Worm (Caenorhabditis elegans) whole organism, L3 larva: ENCODE results near the gene C27C12.1.

ENCODE experiments used
- aly-2 ChIP-seq: fragments of 150-350 bp; optimal IDR thresholded peaks from 2 replicates; lab custom pipeline; 2014; ENCODE audit warnings: missing biosample characterization, missing genetic modification characterization
- ama-1 ChIP-seq: fragments of 150-350 bp; optimal IDR thresholded peaks from 2 replicates; lab custom pipeline; 2018
- ceh-16 ChIP-seq: sonication (generic microtip); optimal IDR thresholded peaks from 2 replicates; lab custom pipeline; 2017; ENCODE audit warnings: missing biosample characterization, missing genetic modification characterization
- ceh-28 ChIP-seq: fragments of 150-350 bp; optimal IDR thresholded peaks from 2 replicates; lab custom pipeline; 2014; ENCODE audit warnings: missing biosample characterization, missing genetic modification reagents, missing genetic modification characterization
- ceh-82 ChIP-seq: fragments of 150-350 bp; optimal IDR thresholded peaks from 2 replicates; lab custom pipeline; 2014; ENCODE audit warnings: missing biosample characterization, missing genetic modification characterization
- ceh-9 ChIP-seq: sonication (generic microtip); optimal IDR thresholded peaks from 2 replicates; lab custom pipeline; 2018; ENCODE audit warnings: missing biosample characterization, missing genetic modification characterization
- daf-12 ChIP-seq: fragments of 150-350 bp; optimal IDR thresholded peaks from 2 replicates; lab custom pipeline; 2014; ENCODE audit warnings: missing biosample characterization, missing genetic modification reagents, missing genetic modification characterization
- egl-27 ChIP-seq: sonication (generic microtip); optimal IDR thresholded peaks from 4 replicates; lab custom pipeline; 2017; ENCODE audit warnings: missing biosample characterization, missing genetic modification reagents, missing genetic modification characterization
- egl-5 ChIP-seq: fragments of 150-350 bp; optimal IDR thresholded peaks from 2 replicates; lab custom pipeline; 2017; ENCODE audit warnings: missing biosample characterization, missing genetic modification reagents, missing genetic modification characterization, inconsistent platforms
- elt-1 ChIP-seq: fragments of 150-350 bp; optimal IDR thresholded peaks from 2 replicates; lab custom pipeline; 2014; ENCODE audit warnings: missing biosample characterization, missing genetic modification characterization
- elt-3 ChIP-seq, 3 experiments: fragments of 150-350 bp in 1 of 3; sonication (generic microtip) in 2 of 3; optimal IDR thresholded peaks; 2 replicates in 2 of 3; 4 replicates in 1 of 3; lab custom pipeline; 2014 to 2017; ENCODE audit warnings: missing biosample characterization in 3 of 3, missing genetic modification characterization in 3 of 3
- eor-1 ChIP-seq, 2 experiments: fragments of 150-350 bp; optimal IDR thresholded peaks; 2 replicates each; lab custom pipeline; 2014 to 2018; ENCODE audit warnings: missing biosample characterization in 2 of 2, missing genetic modification characterization in 2 of 2
- fkh-10 ChIP-seq: sonication (generic microtip); optimal IDR thresholded peaks from 2 replicates; lab custom pipeline; 2017; ENCODE audit warnings: missing biosample characterization, missing genetic modification reagents, missing genetic modification characterization
- fkh-2 ChIP-seq: fragments of 150-350 bp; optimal IDR thresholded peaks from 2 replicates; lab custom pipeline; 2014; ENCODE audit warnings: missing biosample characterization, missing genetic modification reagents, missing genetic modification characterization
- fos-1 ChIP-seq: fragments of 150-350 bp; optimal IDR thresholded peaks from 2 replicates; lab custom pipeline; 2014; ENCODE audit warnings: missing biosample characterization, missing genetic modification characterization
- hmg-11 ChIP-seq: sonication (generic microtip); optimal IDR thresholded peaks from 2 replicates; lab custom pipeline; 2016; ENCODE audit warnings: missing genetic modification characterization, missing compliant biosample characterization
- jun-1 ChIP-seq: fragments of 150-350 bp; optimal IDR thresholded peaks from 2 replicates; lab custom pipeline; 2014; ENCODE audit warnings: missing biosample characterization, missing genetic modification reagents, missing genetic modification characterization
- lin-15B ChIP-seq: fragments of 150-350 bp; optimal IDR thresholded peaks from 2 replicates; lab custom pipeline; 2014; ENCODE audit warnings: missing biosample characterization, missing genetic modification characterization
- lsy-12 ChIP-seq: sonication (generic microtip); optimal IDR thresholded peaks from 2 replicates; lab custom pipeline; 2016; ENCODE audit warnings: mild to moderate bottlenecking, missing genetic modification characterization, missing compliant biosample characterization
- mml-1 ChIP-seq: fragments of 150-350 bp; sonication (generic microtip); optimal IDR thresholded peaks from 3 replicates; lab custom pipeline; 2014; ENCODE audit warnings: missing biosample characterization, missing genetic modification characterization
- nhr-23 ChIP-seq: fragments of 150-350 bp; optimal IDR thresholded peaks from 2 replicates; lab custom pipeline; 2014; ENCODE audit warnings: missing biosample characterization, missing genetic modification reagents, missing genetic modification characterization
- nhr-25 ChIP-seq: sonication (generic microtip); optimal IDR thresholded peaks from 2 replicates; lab custom pipeline; 2017; ENCODE audit warnings: missing biosample characterization, missing genetic modification characterization
- nhr-28 ChIP-seq: fragments of 150-350 bp; optimal IDR thresholded peaks from 2 replicates; lab custom pipeline; 2014; ENCODE audit warnings: missing biosample characterization, missing genetic modification characterization
- nhr-43 ChIP-seq: sonication (generic microtip); optimal IDR thresholded peaks from 2 replicates; lab custom pipeline; 2016; ENCODE audit warnings: mild to moderate bottlenecking, missing genetic modification characterization, missing compliant biosample characterization; ENCODE audit not compliant: poor library complexity, severe bottlenecking
- nhr-67 ChIP-seq: fragments of 150-350 bp; optimal IDR thresholded peaks from 2 replicates; lab custom pipeline; 2014; ENCODE audit warnings: missing biosample characterization, missing genetic modification characterization
- nhr-76 ChIP-seq: fragments of 150-350 bp; sonication (generic microtip); optimal IDR thresholded peaks from 5 replicates; lab custom pipeline; 2014; ENCODE audit warnings: missing biosample characterization, missing genetic modification characterization
- nhr-77 ChIP-seq: fragments of 150-350 bp; optimal IDR thresholded peaks from 2 replicates; lab custom pipeline; 2014; ENCODE audit warnings: missing biosample characterization, missing genetic modification characterization
- pha-4 ChIP-seq: fragments of 150-350 bp; optimal IDR thresholded peaks from 2 replicates; lab custom pipeline; 2014; ENCODE audit warnings: missing biosample characterization, missing genetic modification reagents, missing genetic modification characterization
- skn-1 ChIP-seq: fragments of 150-350 bp; optimal IDR thresholded peaks from 2 replicates; lab custom pipeline; 2014; ENCODE audit warnings: missing biosample characterization, missing genetic modification characterization
- snpc-4 ChIP-seq: fragments of 150-350 bp; optimal IDR thresholded peaks from 2 replicates; lab custom pipeline; 2014; ENCODE audit warnings: missing biosample characterization, missing genetic modification characterization
- unc-39 ChIP-seq: sonication (generic microtip); optimal IDR thresholded peaks from 4 replicates; lab custom pipeline; 2017; ENCODE audit warnings: missing biosample characterization, missing genetic modification characterization
- unc-62 ChIP-seq: fragments of 150-350 bp; sonication (generic microtip); optimal IDR thresholded peaks from 4 replicates; lab custom pipeline; 2014; ENCODE audit warnings: missing biosample characterization, missing genetic modification reagents, missing genetic modification characterization
- zag-1 ChIP-seq: fragments of 150-350 bp; optimal IDR thresholded peaks from 2 replicates; lab custom pipeline; 2014; ENCODE audit warnings: missing biosample characterization, missing genetic modification characterization
- ztf-11 ChIP-seq: fragments of 150-350 bp; optimal IDR thresholded peaks from 2 replicates; lab custom pipeline; 2014; ENCODE audit warnings: missing biosample characterization, missing genetic modification characterization
- ztf-4 ChIP-seq: fragments of 150-350 bp; optimal IDR thresholded peaks from 2 replicates; lab custom pipeline; 2014; ENCODE audit warnings: missing biosample characterization, missing genetic modification characterization

C27C12.1 gene

DNA sequence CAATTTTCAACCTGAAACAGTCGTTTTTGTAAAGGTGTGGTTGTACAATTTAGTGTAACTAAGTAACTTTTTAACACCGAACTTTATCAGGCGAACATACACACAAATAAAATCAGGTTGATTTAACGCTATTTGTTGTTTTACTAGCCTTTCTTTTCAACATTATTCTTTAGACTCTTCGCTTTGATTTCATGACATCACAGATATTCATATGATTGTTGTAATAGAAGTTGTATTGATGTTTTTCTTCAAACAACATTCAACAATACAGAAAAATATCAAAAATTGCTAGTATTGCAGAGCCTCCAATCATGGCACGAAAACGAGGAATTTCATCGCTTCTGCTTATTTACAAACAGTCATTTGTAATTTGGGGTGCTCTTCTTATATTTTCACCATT lies 41.3 kb upstream of the C27C12.1 start, which contains the start of gene nac-1:
Gene nac-1, plus strand, starts transcription at position 301 of the 400 bp plus-strand sequence.
- TF ChIP-seq ceh-9 (tag; lab: Kevin White, UChicago): no peak
- TF ChIP-seq ama-1 (lab: Kevin White, UChicago): no peak
- TF ChIP-seq aly-2: no peak
- no peak for TF ChIP-seq fkh-10
- no peak for TF ChIP-seq nhr-77 (tag; lab: Kevin White, UChicago)
- TF ChIP-seq lsy-12 (tag; lab: Kevin White, UChicago): no peak
- TF ChIP-seq nhr-23 (tag; lab: Kevin White, UChicago): no peak

DNA sequence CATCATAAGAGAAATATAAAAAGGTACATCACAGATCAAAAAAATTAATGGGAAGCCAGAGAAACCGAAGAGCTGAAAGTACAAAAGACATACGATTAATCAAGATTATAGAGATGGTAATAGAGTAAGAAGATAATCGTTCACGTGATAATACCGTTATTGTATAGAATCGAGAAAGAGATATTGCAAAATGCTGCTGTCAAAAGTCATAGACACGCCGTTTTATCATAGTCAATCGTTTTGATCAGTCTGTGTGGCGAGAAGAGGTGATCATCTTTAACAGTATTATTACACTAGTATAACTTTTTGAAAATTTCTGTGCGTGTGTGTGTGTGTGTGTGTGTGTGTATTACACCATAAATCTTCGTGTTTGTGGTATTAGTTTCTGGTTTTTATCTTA lies 40.8 kb upstream of the C27C12.1 start:
- TF ChIP-seq nhr-25 (tag; lab: Kevin White, UChicago) (peak; percentile 68), nhr-43 (tag; lab: Kevin White, UChicago) (peak; percentile 85), nhr-23 (tag; lab: Kevin White, UChicago) (peak; percentile 42), nhr-28 (no peak), hmg-11 (tag; lab: Kevin White, UChicago) (no peak), ceh-9 (tag; lab: Kevin White, UChicago) (no peak), elt-3 (tag; optimal IDR thresholded peaks at IDR 0.05; lab: Kevin White, UChicago) (peak in 1 of 3 experiments; percentile 53), egl-27 (tag; lab: Kevin White, UChicago) (no peak)
- TF ChIP-seq, all 47 proteins: peak for 4

DNA sequence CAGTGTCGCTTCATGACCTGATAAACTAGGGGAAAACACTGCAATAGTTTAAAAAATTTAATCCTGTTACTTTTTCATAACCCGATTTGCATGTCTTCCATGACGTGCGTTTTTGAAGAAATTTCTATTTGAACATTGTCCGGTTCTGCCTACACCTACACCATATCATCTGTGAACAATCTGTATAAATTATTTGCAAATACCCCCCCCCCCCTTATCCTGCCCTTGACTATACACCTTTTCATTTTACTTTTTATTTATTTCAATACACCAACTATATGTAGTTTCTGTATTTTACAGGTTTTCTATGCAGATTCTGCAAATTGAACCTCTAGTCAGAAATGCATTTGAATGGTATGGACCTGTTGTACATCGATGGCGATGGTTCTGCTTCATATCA lies 34.6 kb upstream of the C27C12.1 start, which contains the start of gene daf-6:
Gene daf-6, plus strand, starts transcription at position 301 of the 400 bp plus-strand sequence.
- TF ChIP-seq eor-1 (tag; optimal IDR thresholded peaks at IDR 0.05; lab: Kevin White, UChicago): no peak
- TF ChIP-seq ceh-9 (tag; lab: Kevin White, UChicago): no peak
- no peak for TF ChIP-seq ceh-82 (tag; lab: Kevin White, UChicago)
- TF ChIP-seq nhr-28: no peak
- TF ChIP-seq snpc-4 (tag; lab: Kevin White, UChicago): no peak
- no peak for TF ChIP-seq fos-1 (tag; lab: Kevin White, UChicago)
- no peak for TF ChIP-seq lin-15B (tag; lab: Kevin White, UChicago)
- TF ChIP-seq jun-1: no peak
- TF ChIP-seq unc-62 (GFP tag; lab: Kevin White, UChicago): no peak
- no peak for TF ChIP-seq egl-5
- no peak for TF ChIP-seq mml-1 (tag; lab: Kevin White, UChicago)
- no peak for TF ChIP-seq fkh-2 (tag; lab: Kevin White, UChicago)
- TF ChIP-seq ztf-11 (tag; lab: Kevin White, UChicago): no peak
- TF ChIP-seq lsy-12 (tag; lab: Kevin White, UChicago): no peak
- no peak for TF ChIP-seq ceh-28

DNA sequence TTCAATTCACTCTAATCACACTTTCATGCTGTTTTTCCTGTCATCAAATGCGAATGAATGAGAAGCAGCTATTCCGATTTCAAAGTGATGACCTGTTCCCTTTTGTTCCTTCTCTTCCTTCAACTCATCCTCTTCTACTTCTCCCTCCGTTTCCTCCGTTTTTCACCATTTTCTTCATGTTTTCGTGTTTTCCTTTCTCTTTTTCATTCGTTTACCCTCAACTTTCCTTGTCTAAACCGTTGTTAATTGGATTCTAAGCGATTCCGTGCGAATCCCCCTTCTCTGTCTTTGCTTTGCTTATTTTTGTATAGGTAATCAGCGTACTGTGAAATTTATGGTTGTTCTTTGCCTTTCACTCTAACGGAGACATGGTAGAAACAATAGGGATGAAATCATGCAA lies 32.3 kb upstream of the C27C12.1 start:
- TF ChIP-seq pha-4 (no peak), ceh-82 (tag; lab: Kevin White, UChicago) (no peak), lsy-12 (tag; lab: Kevin White, UChicago) (no peak), elt-3 (tag; optimal IDR thresholded peaks at IDR 0.05; lab: Kevin White, UChicago) (no peak), nhr-67 (tag; lab: Kevin White, UChicago) (no peak), ztf-4 (tag; lab: Kevin White, UChicago) (no peak), nhr-25 (tag; lab: Kevin White, UChicago) (no peak), fkh-10 (no peak), daf-12 (tag; lab: Kevin White, UChicago) (no peak), unc-39 (tag; lab: Kevin White, UChicago) (no peak), fkh-2 (tag; lab: Kevin White, UChicago) (no peak)

DNA sequence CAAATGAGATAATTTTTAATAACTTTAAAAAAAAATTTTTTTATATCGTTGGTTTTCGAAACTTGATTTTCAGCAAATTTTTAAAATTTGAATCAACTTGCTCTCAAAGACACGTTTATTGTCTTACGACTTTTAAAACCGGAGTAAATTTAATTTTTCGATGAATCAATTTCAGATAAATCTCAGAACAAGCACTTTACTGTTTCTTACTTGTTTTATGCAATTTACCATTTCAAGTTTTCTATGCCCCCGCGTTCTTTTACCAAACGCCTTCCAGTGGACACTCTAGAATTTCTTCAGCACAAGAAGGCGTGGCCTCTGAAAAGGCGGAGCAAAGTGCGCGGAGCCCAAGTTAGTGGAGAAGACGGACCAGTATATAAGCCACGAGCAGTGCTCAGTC lies 27.6 kb upstream of the C27C12.1 start, which contains the start of gene flp-8:
Gene flp-8, plus strand, starts transcription at position 301 of the 400 bp plus-strand sequence.
- TF ChIP-seq eor-1 (tag; optimal IDR thresholded peaks at IDR 0.05; lab: Kevin White, UChicago) (no peak), elt-3 (tag; optimal IDR thresholded peaks at IDR 0.05; lab: Kevin White, UChicago) (no peak), nhr-76 (tag; lab: Kevin White, UChicago) (no peak), ceh-16 (tag; lab: Kevin White, UChicago) (no peak), ztf-4 (tag; lab: Kevin White, UChicago) (no peak), ceh-9 (tag; lab: Kevin White, UChicago) (no peak), nhr-67 (tag; lab: Kevin White, UChicago) (no peak), mml-1 (tag; lab: Kevin White, UChicago) (no peak), skn-1 (tag; lab: Kevin White, UChicago) (no peak), lsy-12 (tag; lab: Kevin White, UChicago) (no peak), elt-1 (tag; lab: Kevin White, UChicago) (no peak), nhr-43 (tag; lab: Kevin White, UChicago) (no peak), zag-1 (tag; lab: Kevin White, UChicago) (no peak), daf-12 (tag; lab: Kevin White, UChicago) (no peak), snpc-4 (tag; lab: Kevin White, UChicago) (no peak), nhr-23 (tag; lab: Kevin White, UChicago) (no peak)
